Fruit fly (Drosophila melanogaster): ENCODE results near the gene CG12237.

The CG12237 gene

DNA sequence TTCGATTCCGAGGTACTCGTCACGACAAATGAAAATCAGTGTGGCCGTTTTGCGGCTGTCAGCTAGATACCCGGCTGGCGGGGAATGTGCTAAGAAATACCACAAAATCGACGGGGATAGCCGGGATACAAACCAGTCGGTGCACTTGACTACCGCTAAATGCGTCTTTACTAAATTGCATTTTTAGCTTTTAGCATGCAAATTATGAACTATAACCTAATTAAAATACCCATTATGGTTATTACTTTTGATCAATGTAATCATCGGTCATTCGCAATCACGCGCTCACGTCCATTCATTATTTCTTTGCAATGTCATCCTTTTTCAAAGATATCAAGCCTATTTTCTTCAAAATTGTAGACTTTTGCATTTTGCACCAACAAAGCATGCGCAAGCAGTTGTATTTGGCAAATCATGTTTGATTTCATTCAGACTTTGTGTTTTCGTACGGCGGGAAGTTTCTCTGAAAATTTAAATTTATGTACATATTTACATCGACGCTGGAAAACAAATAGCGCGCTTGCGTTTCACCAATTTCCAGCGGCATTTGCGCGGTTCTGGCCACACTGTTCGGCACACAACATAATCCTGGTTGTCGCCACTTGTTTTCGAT, 4.2 kb downstream of the CG12237 start, which contains the start of gene Rcd-1 (continued):
- TF ChIP-seq CG15011 (GFP tag; optimal IDR thresholded peaks at IDR 0.05), result no peak
- TF ChIP-seq CG7928 (GFP tag; optimal IDR thresholded peaks at IDR 0.05), result no peak
- no peak for TF ChIP-seq CG6254 (GFP tag; optimal IDR thresholded peaks at IDR 0.05)
- peak; percentile 35; the same call in 1 of the 2 replicates for TF ChIP-seq MBD-R2 (GFP tag; IDR thresholded peaks at IDR 0.05)
- TF ChIP-seq CG9797 (GFP tag; optimal IDR thresholded peaks at IDR 0.05), result peak; percentile 91
- TF ChIP-seq CG1529 (GFP tag; optimal IDR thresholded peaks at IDR 0.05), result no peak
- TF ChIP-seq CG6791 (GFP tag; IDR thresholded peaks at IDR 0.05; ENCODE audit: partially characterized antibody), result no peak
- no peak for TF ChIP-seq z (GFP tag; IDR thresholded peaks at IDR 0.05)
- TF ChIP-seq Dip3 (GFP tag; optimal IDR thresholded peaks at IDR 0.05), result no peak
- no peak for TF ChIP-seq row (GFP tag; IDR thresholded peaks at IDR 0.05)
- no peak for TF ChIP-seq CG1647 (GFP tag; optimal IDR thresholded peaks at IDR 0.05)
- no peak for TF ChIP-seq fu2 (GFP tag; optimal IDR thresholded peaks at IDR 0.05)
- TF ChIP-seq Aef1 (GFP tag; IDR thresholded peaks at IDR 0.05), result no peak
- TF ChIP-seq Scr (GFP tag; IDR thresholded peaks at IDR 0.05; ENCODE audit: partially characterized antibody), result no peak
- no peak for TF ChIP-seq CG13775 (GFP tag; optimal IDR thresholded peaks at IDR 0.05)
- TF ChIP-seq CG2199 (GFP tag; IDR thresholded peaks at IDR 0.05), result no peak
- no peak for TF ChIP-seq CG17328 (GFP tag; IDR thresholded peaks at IDR 0.05)
- TF ChIP-seq nau (GFP tag; optimal IDR thresholded peaks at IDR 0.05), result no peak
- TF ChIP-seq CG4360 (GFP tag; IDR thresholded peaks at IDR 0.05), result no peak
- TF ChIP-seq NFAT (GFP tag; IDR thresholded peaks at IDR 0.05), result no peak
- no peak for TF ChIP-seq ftz-f1 (GFP tag; optimal IDR thresholded peaks at IDR 0.05)
- no peak for TF ChIP-seq sens-2 (GFP tag; IDR thresholded peaks at IDR 0.05)
- peak; percentile 79 for TF ChIP-seq pita (GFP tag; optimal IDR thresholded peaks at IDR 0.05)
- peak; percentile 2 for TF ChIP-seq kni (GFP tag; optimal IDR thresholded peaks at IDR 0.05)
- TF ChIP-seq Abd-B (GFP tag; optimal IDR thresholded peaks at IDR 0.05), result no peak
- TF ChIP-seq CG17802 (tag; optimal IDR thresholded peaks at IDR 0.05), result no peak
- TF ChIP-seq CG14014 (GFP tag; IDR thresholded peaks at IDR 0.05), result no peak
- TF ChIP-seq Lhr (GFP tag; optimal IDR thresholded peaks at IDR 0.05), result peak; percentile 51
- TF ChIP-seq p53 (GFP tag; optimal IDR thresholded peaks at IDR 0.05), result no peak
- no peak for TF ChIP-seq HLH3B (GFP tag; IDR thresholded peaks at IDR 0.05)
- TF ChIP-seq sug (tag; optimal IDR thresholded peaks at IDR 0.05), result no peak
- no peak for TF ChIP-seq pum (GFP tag; optimal IDR thresholded peaks at IDR 0.05)
- TF ChIP-seq CG15514 (GFP tag; optimal IDR thresholded peaks at IDR 0.05), result peak; percentile 36
- no peak for TF ChIP-seq CG30431 (GFP tag; optimal IDR thresholded peaks at IDR 0.05)
- no peak for TF ChIP-seq sima (GFP tag; optimal IDR thresholded peaks at IDR 0.05)
- TF ChIP-seq Drgx (GFP tag; IDR thresholded peaks at IDR 0.05), result no peak
- TF ChIP-seq pfk (GFP tag; optimal IDR thresholded peaks at IDR 0.05), result no peak
- TF ChIP-seq Ptx1 (GFP tag; IDR thresholded peaks at IDR 0.05), result no peak
- no peak for TF ChIP-seq rib (GFP tag; IDR thresholded peaks at IDR 0.05)
- TF ChIP-seq CG33557 (GFP tag; optimal IDR thresholded peaks at IDR 0.05), result peak; percentile 22
- no peak for TF ChIP-seq CG12299 (tag; optimal IDR thresholded peaks at IDR 0.05)
- no peak for TF ChIP-seq lbe (GFP tag; optimal IDR thresholded peaks at IDR 0.05)
- TF ChIP-seq peb (GFP tag; IDR thresholded peaks at IDR 0.05), result no peak
- no peak for TF ChIP-seq ind (GFP tag; optimal IDR thresholded peaks at IDR 0.05)
- peak; percentile 38 for TF ChIP-seq bigmax (GFP tag; optimal IDR thresholded peaks at IDR 0.05)
- TF ChIP-seq crol (GFP tag; IDR thresholded peaks at IDR 0.05), result no peak
- no peak for TF ChIP-seq Dek (tag; optimal IDR thresholded peaks at IDR 0.05)
- TF ChIP-seq CG32532 (GFP tag; IDR thresholded peaks at IDR 0.05), result no peak
- peak; percentile 10 for TF ChIP-seq CG18619 (GFP tag; optimal IDR thresholded peaks at IDR 0.05)
- TF ChIP-seq CG17186 (GFP tag; optimal IDR thresholded peaks at IDR 0.05), result peak; percentile 59
- no peak for TF ChIP-seq CG9609 (GFP tag; optimal IDR thresholded peaks at IDR 0.05)

Measured in whole organism, embryonic.